Fruit fly (Drosophila melanogaster): ENCODE results near the gene CG9917.

Gene CG9917

dm6 chrX:16323063-16323462 is at the start of gene CG9917, which contains the start of gene CG32579 (continued):
- TF ChIP-seq CoRest (tag; optimal IDR thresholded peaks at IDR 0.05) (peak; percentile 10), hbn (GFP tag; IDR thresholded peaks at IDR 0.05; ENCODE audit: partially characterized antibody) (peak; percentile 76), MESR4 (GFP tag; optimal IDR thresholded peaks at IDR 0.05) (peak; percentile 34), CG13287 (GFP tag; IDR thresholded peaks at IDR 0.05; ENCODE audit: partially characterized antibody) (peak; percentile 85), vvl (GFP tag; IDR thresholded peaks at IDR 0.05) (peak; percentile 47; the same call in 1 of the 2 replicates), Elba2 (GFP tag; optimal IDR thresholded peaks at IDR 0.05) (peak; percentile 97), dpn (GFP tag; optimal IDR thresholded peaks at IDR 0.05) (no peak), sens (GFP tag) (peak; percentile 72), Sin3A (optimal IDR thresholded peaks at IDR 0.05) (peak; percentile 32), CG13296 (GFP tag; optimal IDR thresholded peaks at IDR 0.05) (no peak), CG1603 (tag; optimal IDR thresholded peaks at IDR 0.05) (peak; percentile 25), ewg (GFP tag; optimal IDR thresholded peaks at IDR 0.05) (no peak), bigmax (GFP tag; optimal IDR thresholded peaks at IDR 0.05) (no peak), CG7963 (GFP tag; IDR thresholded peaks at IDR 0.05; ENCODE audit: partially characterized antibody) (peak; percentile 79), CG14860 (GFP tag; IDR thresholded peaks at IDR 0.05; ENCODE audit: partially characterized antibody) (peak; percentile 68; the same call in 2 of the 3 replicates), mld (GFP tag; IDR thresholded peaks at IDR 0.05; ENCODE audit: partially characterized antibody) (peak; percentile 71; the same call in 2 of the 3 replicates), YL-1 (GFP tag; optimal IDR thresholded peaks at IDR 0.05) (peak; percentile 19), Ets97D (GFP tag; optimal IDR thresholded peaks at IDR 0.05) (peak; percentile 55), nom (GFP tag; optimal IDR thresholded peaks at IDR 0.05) (peak; percentile 34), zen2 (GFP tag; IDR thresholded peaks at IDR 0.05; ENCODE audit: partially characterized antibody) (peak; percentile 73; the same call in 2 of the 3 replicates), kah (GFP tag; optimal IDR thresholded peaks at IDR 0.05) (no peak), Dp (GFP tag; optimal IDR thresholded peaks at IDR 0.05) (peak; percentile 62), CG9437 (GFP tag; optimal IDR thresholded peaks at IDR 0.05) (no peak), CG16813 (GFP tag; IDR thresholded peaks at IDR 0.05; ENCODE audit: partially characterized antibody) (peak; percentile 80), CG34224 (GFP tag; IDR thresholded peaks at IDR 0.05; ENCODE audit: partially characterized antibody) (peak; percentile 81), gcm (GFP tag; optimal IDR thresholded peaks at IDR 0.05) (no peak), Hr3 (GFP tag; optimal IDR thresholded peaks at IDR 0.05) (no peak), CG2129 (GFP tag; IDR thresholded peaks at IDR 0.05; ENCODE audit: partially characterized antibody) (peak; percentile 35; the same call in 1 of the 2 replicates), CG17186 (GFP tag; optimal IDR thresholded peaks at IDR 0.05) (peak; percentile 20), CG7271 (tag; optimal IDR thresholded peaks at IDR 0.05) (no peak), HLH4C (GFP tag; IDR thresholded peaks at IDR 0.05; ENCODE audit: partially characterized antibody) (peak; percentile 82), CG12659 (GFP tag; optimal IDR thresholded peaks at IDR 0.05) (peak; percentile 56), sna (GFP tag; IDR thresholded peaks at IDR 0.05; ENCODE audit: partially characterized antibody) (peak; percentile 63), vnd (GFP tag; IDR thresholded peaks at IDR 0.05; ENCODE audit: partially characterized antibody) (peak; percentile 65; the same call in 2 of the 3 replicates), CG3847 (GFP tag; IDR thresholded peaks at IDR 0.05) (0 out of 2 replicates have a peak, but pooled peaks have one; percentile 19), CG42726 (GFP tag; IDR thresholded peaks at IDR 0.05; ENCODE audit: partially characterized antibody) (peak; percentile 72; the same call in 1 of the 2 replicates), Pdp1 (GFP tag; optimal IDR thresholded peaks at IDR 0.05) (peak in 1 of 2 experiments; percentile 6), CG30020 (tag; optimal IDR thresholded peaks at IDR 0.05) (peak; percentile 28), zen (tag; optimal IDR thresholded peaks at IDR 0.05) (peak; percentile 23), ato (GFP tag; IDR thresholded peaks at IDR 0.05; ENCODE audit: partially characterized antibody) (peak; percentile 81), CG3995 (GFP tag; optimal IDR thresholded peaks at IDR 0.05) (peak; percentile 80), en (GFP tag; optimal IDR thresholded peaks at IDR 0.05) (no peak), repo (GFP tag; optimal IDR thresholded peaks at IDR 0.05) (no peak), CG6791 (GFP tag; IDR thresholded peaks at IDR 0.05; ENCODE audit: partially characterized antibody) (peak; percentile 86), ftz-f1 (GFP tag; optimal IDR thresholded peaks at IDR 0.05) (peak; percentile 56), CG6654 (GFP tag; optimal IDR thresholded peaks at IDR 0.05) (no peak), Med (GFP tag) (peak; percentile 28), NFAT (GFP tag; IDR thresholded peaks at IDR 0.05) (peak; percentile 34; the same call in 1 of the 2 replicates)
